Worm (Caenorhabditis elegans): ENCODE measurements around the gene T10H9.8.

ce11 chrV:6611504-6611903 lies 40.6 kb upstream of the T10H9.8 start:
- no peak for TF ChIP-seq F13C5.2 (tag; optimal IDR thresholded peaks at IDR 0.05)
- no peak for TF ChIP-seq scrt-1 (GFP tag; IDR thresholded peaks at IDR 0.05)
- TF ChIP-seq ama-1 (optimal IDR thresholded peaks at IDR 0.05): no peak
- TF ChIP-seq sea-1 (GFP tag; conservative IDR thresholded peaks at IDR 0.05): no peak
- TF ChIP-seq flt-1 (GFP tag; IDR thresholded peaks at IDR 0.05): no peak
- no peak for TF ChIP-seq ceh-36 (tag; optimal IDR thresholded peaks at IDR 0.05)
- TF ChIP-seq tbx-11 (GFP tag; IDR thresholded peaks at IDR 0.05): no peak
- no peak for TF ChIP-seq tra-4 (tag; optimal IDR thresholded peaks at IDR 0.05)
- TF ChIP-seq hmg-4 (GFP tag; optimal IDR thresholded peaks at IDR 0.05): no peak
- TF ChIP-seq hnd-1 (tag; optimal IDR thresholded peaks at IDR 0.05): no peak
